Fruit fly (Drosophila melanogaster) whole organism, embryonic: ENCODE results near the gene GlyRS.
A peak's percentile ranks its signal among the peaks of the same experiment; 100 is the strongest.

Experiments
- CG10462 ChIP-seq: fragments of 200-800 bp; sonication (Bioruptor generic); optimal IDR thresholded peaks from 2 replicates; lab custom pipeline; 2016; ENCODE audit warnings: missing biosample characterization, missing genetic modification characterization
- CG10654 ChIP-seq: fragments of 200-800 bp; sonication (Bioruptor generic); optimal IDR thresholded peaks from 2 replicates; lab custom pipeline; 2016; ENCODE audit warnings: missing biosample characterization, missing genetic modification characterization
- CG11723 ChIP-seq: fragments of 200-800 bp; sonication (Bioruptor generic); optimal IDR thresholded peaks from 2 replicates; lab custom pipeline; 2017; ENCODE audit warnings: missing biosample characterization, mild to moderate bottlenecking, missing genetic modification characterization
- CG12155 ChIP-seq: fragments of 200-800 bp; sonication (Bioruptor generic); optimal IDR thresholded peaks from 3 replicates; lab custom pipeline; 2016; ENCODE audit warnings: missing biosample characterization, missing genetic modification characterization
- CG12391 ChIP-seq: fragments of 200-800 bp; sonication (Bioruptor generic); optimal IDR thresholded peaks from 3 replicates; lab custom pipeline; 2018; ENCODE audit warnings: missing biosample characterization, mild to moderate bottlenecking, missing genetic modification characterization, moderate library complexity
- CG13624 ChIP-seq: fragments of 200-800 bp; sonication (Bioruptor generic); optimal IDR thresholded peaks from 2 replicates; lab custom pipeline; 2016; ENCODE audit warnings: missing biosample characterization, missing genetic modification characterization
- CG13775 ChIP-seq: fragments of 200-800 bp; sonication (Bioruptor generic); optimal IDR thresholded peaks from 3 replicates; lab custom pipeline; 2017; ENCODE audit warnings: missing biosample characterization, mild to moderate bottlenecking, missing genetic modification characterization
- CG17361 ChIP-seq: fragments of 200-800 bp; sonication (Bioruptor generic); IDR thresholded peaks from 3 replicates; pipeline ENCODE4 v1.3.6; 2022; ENCODE audit warnings: missing biosample characterization, missing genetic modification characterization
- CG18262 ChIP-seq: fragments of 200-800 bp; optimal IDR thresholded peaks from 3 replicates; lab custom pipeline; 2019; ENCODE audit warnings: missing biosample characterization, mild to moderate bottlenecking, missing genetic modification characterization, moderate library complexity
- CG18476 ChIP-seq: fragments of 200-800 bp; sonication (Bioruptor generic); optimal IDR thresholded peaks from 2 replicates; lab custom pipeline; 2016; ENCODE audit warnings: missing biosample characterization, mild to moderate bottlenecking, missing genetic modification characterization
- CG2116 ChIP-seq: fragments of 200-800 bp; sonication (Bioruptor generic); optimal IDR thresholded peaks from 3 replicates; lab custom pipeline; 2018; ENCODE audit warnings: missing biosample characterization, mild to moderate bottlenecking, missing genetic modification characterization
- CG2712 ChIP-seq: fragments of 200-800 bp; optimal IDR thresholded peaks from 3 replicates; lab custom pipeline; 2019; ENCODE audit warnings: missing biosample characterization, mild to moderate bottlenecking, missing genetic modification characterization, moderate library complexity
- CG3281 ChIP-seq: fragments of 200-800 bp; sonication (Bioruptor generic); optimal IDR thresholded peaks from 3 replicates; lab custom pipeline; 2017; ENCODE audit warnings: missing biosample characterization, mild to moderate bottlenecking, missing genetic modification characterization
- CG3407 ChIP-seq: fragments of 200-800 bp; sonication (Bioruptor generic); optimal IDR thresholded peaks from 2 replicates; lab custom pipeline; 2018; ENCODE audit warnings: missing biosample characterization, mild to moderate bottlenecking, missing genetic modification characterization
- CG42726 ChIP-seq: fragments of 200-800 bp; sonication (Bioruptor generic); IDR thresholded peaks from 2 replicates; pipeline ENCODE4 v1.3.6; 2022; ENCODE audit warnings: missing biosample characterization, missing genetic modification characterization; ENCODE audit not compliant: partially characterized antibody
- CG5245 ChIP-seq: fragments of 200-800 bp; sonication (Bioruptor generic); optimal IDR thresholded peaks from 3 replicates; lab custom pipeline; 2016; ENCODE audit warnings: missing biosample characterization, missing genetic modification characterization
- CG6272 ChIP-seq: fragments of 200-800 bp; sonication (Bioruptor generic); IDR thresholded peaks from 2 replicates; pipeline ENCODE4 v1.3.6; 2022; ENCODE audit warnings: missing biosample characterization, missing genetic modification characterization
- CG6689 ChIP-seq: fragments of 200-800 bp; sonication (Bioruptor generic); IDR thresholded peaks from 2 replicates; pipeline ENCODE4 v1.3.6; 2022; ENCODE audit warnings: missing biosample characterization, missing genetic modification characterization
- CG8290 ChIP-seq, 3 experiments: fragments of 200-800 bp; sonication (Bioruptor generic); optimal IDR thresholded peaks; 2 replicates each; lab custom pipeline; 2016 to 2019; ENCODE audit warnings: missing biosample characterization in 3 of 3, missing genetic modification characterization in 3 of 3, mild to moderate bottlenecking in 2 of 3, moderate library complexity in 1 of 3
- CG8359 ChIP-seq: fragments of 200-800 bp; sonication (Bioruptor generic); optimal IDR thresholded peaks from 2 replicates; lab custom pipeline; 2017; ENCODE audit warnings: missing biosample characterization, mild to moderate bottlenecking, missing genetic modification characterization, borderline replicate concordance
- CTCF ChIP-seq: fragments of 200-800 bp; sonication (Bioruptor generic); optimal IDR thresholded peaks from 2 replicates; lab custom pipeline; 2017; ENCODE audit warnings: missing biosample characterization, mild to moderate bottlenecking, missing genetic modification characterization, moderate library complexity
- Fer1 ChIP-seq: fragments of 200-800 bp; sonication (Bioruptor generic); optimal IDR thresholded peaks from 2 replicates; lab custom pipeline; 2017; ENCODE audit warnings: missing biosample characterization, mild to moderate bottlenecking, missing genetic modification characterization
- GATAe ChIP-seq: fragments of 200-800 bp; sonication (Bioruptor generic); conservative IDR thresholded peaks from 2 replicates; pipeline ENCODE4 v1.3.6; 2022; ENCODE audit warnings: missing biosample characterization, missing genetic modification characterization
- Gsc ChIP-seq: fragments of 200-800 bp; sonication (Bioruptor generic); IDR thresholded peaks from 2 replicates; pipeline ENCODE4 v1.3.6; 2022; ENCODE audit warnings: missing biosample characterization, missing genetic modification characterization
- HLH3B ChIP-seq: fragments of 200-800 bp; sonication (Bioruptor generic); IDR thresholded peaks from 2 replicates; pipeline ENCODE4 v1.3.6; 2022; ENCODE audit warnings: missing biosample characterization, missing genetic modification characterization
- Hsf ChIP-seq: fragments of 200-800 bp; sonication (Bioruptor generic); optimal IDR thresholded peaks from 3 replicates; lab custom pipeline; 2016; ENCODE audit warnings: missing biosample characterization, missing genetic modification characterization
- MESR4 ChIP-seq: fragments of 200-800 bp; sonication (Bioruptor generic); optimal IDR thresholded peaks from 2 replicates; lab custom pipeline; 2018; ENCODE audit warnings: missing biosample characterization, mild to moderate bottlenecking, missing genetic modification characterization, moderate library complexity
- Mad ChIP-seq: fragments of 200-800 bp; sonication (Bioruptor generic); optimal IDR thresholded peaks from 2 replicates; lab custom pipeline; 2016; ENCODE audit warnings: missing biosample characterization, missing genetic modification characterization
- Max ChIP-seq: fragments of 200-800 bp; sonication (Bioruptor generic); optimal IDR thresholded peaks from 2 replicates; lab custom pipeline; 2016; ENCODE audit warnings: missing biosample characterization, mild to moderate bottlenecking, missing genetic modification characterization
- Myb ChIP-seq: fragments of 200-800 bp; sonication (Bioruptor generic); optimal IDR thresholded peaks from 2 replicates; lab custom pipeline; 2016; ENCODE audit warnings: missing biosample characterization, missing genetic modification characterization
- Ptx1 ChIP-seq: fragments of 200-800 bp; sonication (Bioruptor generic); IDR thresholded peaks from 2 replicates; pipeline ENCODE4 v1.3.6; 2022; ENCODE audit warnings: missing biosample characterization, missing genetic modification characterization
- Sox100B ChIP-seq: fragments of 200-800 bp; sonication (Bioruptor generic); optimal IDR thresholded peaks from 3 replicates; lab custom pipeline; 2018; ENCODE audit warnings: missing biosample characterization, mild to moderate bottlenecking, missing genetic modification characterization
- Sox102F ChIP-seq: fragments of 200-800 bp; sonication (Bioruptor generic); optimal IDR thresholded peaks from 2 replicates; lab custom pipeline; 2018; ENCODE audit warnings: missing biosample characterization, mild to moderate bottlenecking, missing genetic modification characterization, moderate library complexity
- Usf ChIP-seq: fragments of 200-800 bp; sonication (Bioruptor generic); optimal IDR thresholded peaks from 2 replicates; lab custom pipeline; 2017; ENCODE audit warnings: missing genotype, missing biosample characterization, missing genetic modification characterization
- Xbp1 ChIP-seq: fragments of 200-800 bp; sonication (Bioruptor generic); optimal IDR thresholded peaks from 3 replicates; lab custom pipeline; 2016; ENCODE audit warnings: missing biosample characterization, mild to moderate bottlenecking, missing genetic modification characterization
- cas ChIP-seq: fragments of 200-800 bp; sonication (Bioruptor generic); IDR thresholded peaks from 2 replicates; pipeline ENCODE4 v1.3.6; 2022; ENCODE audit warnings: missing biosample characterization, missing genetic modification characterization
- esg ChIP-seq: fragments of 200-800 bp; sonication (Bioruptor generic); conservative IDR thresholded peaks from 2 replicates; pipeline ENCODE4 v1.3.6; 2022; ENCODE audit warnings: missing biosample characterization, missing genetic modification characterization
- eyg ChIP-seq: fragments of 200-800 bp; sonication (Bioruptor generic); optimal IDR thresholded peaks from 3 replicates; lab custom pipeline; 2016; ENCODE audit warnings: missing biosample characterization, missing genetic modification characterization
- ftz-f1 ChIP-seq: fragments of 200-800 bp; sonication (Bioruptor generic); optimal IDR thresholded peaks from 2 replicates; lab custom pipeline; 2016; ENCODE audit warnings: missing biosample characterization, missing genetic modification characterization
- gce ChIP-seq: fragments of 200-800 bp; sonication (Bioruptor generic); IDR thresholded peaks from 3 replicates; pipeline ENCODE4 v1.3.6; 2022; ENCODE audit warnings: missing biosample characterization, missing genetic modification characterization
- gsb ChIP-seq: fragments of 200-800 bp; sonication (Bioruptor generic); IDR thresholded peaks from 2 replicates; pipeline ENCODE4 v1.3.6; 2022; ENCODE audit warnings: missing biosample characterization, missing genetic modification characterization
- ind ChIP-seq: fragments of 200-800 bp; sonication (Bioruptor generic); optimal IDR thresholded peaks from 3 replicates; lab custom pipeline; 2016; ENCODE audit warnings: missing biosample characterization, missing genetic modification characterization
- ken ChIP-seq: fragments of 200-800 bp; sonication (Bioruptor generic); IDR thresholded peaks from 3 replicates; pipeline ENCODE4 v1.3.6; 2022; ENCODE audit warnings: missing biosample characterization, missing genetic modification characterization
- kni ChIP-seq: fragments of 200-800 bp; sonication (Bioruptor generic); optimal IDR thresholded peaks from 3 replicates; lab custom pipeline; 2017; ENCODE audit warnings: mild to moderate bottlenecking, missing biosample characterization, missing genetic modification reagents, missing genetic modification characterization
- nerfin-1 ChIP-seq: fragments of 200-800 bp; sonication (Bioruptor generic); optimal IDR thresholded peaks from 3 replicates; lab custom pipeline; 2019; ENCODE audit warnings: missing biosample characterization, mild to moderate bottlenecking, missing genetic modification characterization, moderate library complexity
- otp ChIP-seq: fragments of 200-800 bp; sonication (Bioruptor generic); IDR thresholded peaks from 3 replicates; pipeline ENCODE4, ENCODE4 v1.3.6; 2022; ENCODE audit warnings: missing biosample characterization, missing genetic modification characterization
- pnt ChIP-seq: fragments of 200-800 bp; sonication (Bioruptor generic); optimal IDR thresholded peaks from 3 replicates; lab custom pipeline; 2016; ENCODE audit warnings: missing biosample characterization, missing genetic modification characterization
- ssp ChIP-seq: fragments of 200-800 bp; sonication (Bioruptor generic); IDR thresholded peaks from 2 replicates; pipeline ENCODE4 v1.3.6; 2022; ENCODE audit warnings: missing biosample characterization, missing genetic modification characterization
- tio ChIP-seq: fragments of 200-800 bp; sonication (Bioruptor generic); optimal IDR thresholded peaks from 2 replicates; lab custom pipeline; 2017; ENCODE audit warnings: missing biosample characterization, missing genetic modification characterization, inconsistent platforms
- twi ChIP-seq: fragments of 200-800 bp; optimal IDR thresholded peaks from 2 replicates; lab custom pipeline; 2019; ENCODE audit warnings: missing biosample characterization, mild to moderate bottlenecking, missing genetic modification characterization, moderate library complexity
- yki ChIP-seq: fragments of >200 bp; optimal IDR thresholded peaks from 3 replicates; lab custom pipeline; 2018

The GlyRS gene

DNA sequence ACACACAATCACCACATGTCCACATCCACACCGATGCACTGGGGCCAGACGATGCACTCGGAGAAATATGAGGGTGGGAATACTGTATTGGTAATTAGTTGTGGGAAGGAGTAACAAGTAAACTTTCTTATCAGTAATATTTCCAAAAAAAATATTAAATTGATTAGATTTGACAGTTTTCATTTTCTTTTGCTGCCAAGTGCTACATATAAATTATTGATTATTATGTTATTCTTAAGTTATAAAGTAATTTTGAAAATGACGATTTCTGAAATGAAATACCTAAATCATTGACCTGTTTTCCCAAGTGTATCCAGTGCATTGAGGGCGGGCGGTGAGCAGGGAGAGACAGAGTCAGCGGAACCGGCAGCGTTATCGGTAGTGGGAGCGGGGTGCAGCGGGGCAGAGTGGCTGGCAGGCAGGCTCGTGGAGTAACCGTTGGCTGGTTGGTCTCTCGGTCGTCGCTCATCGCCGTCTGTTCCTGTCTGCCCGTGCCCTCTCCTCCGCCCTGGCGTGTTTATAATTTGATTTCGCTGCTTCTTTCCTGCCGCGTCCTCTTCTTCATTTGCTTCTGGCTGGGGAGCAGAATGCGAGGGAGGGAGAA lies 12.9 kb downstream of the GlyRS start (continued):
- peak; percentile 65 for TF ChIP-seq CG12391
- no peak for TF ChIP-seq ken
- 0 out of 2 replicates have a peak, but pooled peaks have one; percentile 16 for TF ChIP-seq ssp
- no peak for TF ChIP-seq MESR4 (GFP tag; lab: Kevin White, UChicago)
- TF ChIP-seq kni (GFP tag; lab: Kevin White, UChicago): peak; percentile 13
- no peak for TF ChIP-seq CG10462 (GFP tag; lab: Kevin White, UChicago)
- TF ChIP-seq Mad (GFP tag; lab: Kevin White, UChicago): no peak
- no peak for TF ChIP-seq Fer1 (GFP tag; lab: Kevin White, UChicago)
- TF ChIP-seq CG17361 (GFP tag; lab: Robert Waterston, UW): peak; percentile 89
- peak; percentile 8 for TF ChIP-seq pnt (GFP tag; lab: Kevin White, UChicago)
- TF ChIP-seq CG13624 (GFP tag; lab: Kevin White, UChicago): no peak
- peak; percentile 31; the same call in 1 of the 2 replicates for TF ChIP-seq CG6689
- no peak for TF ChIP-seq gce
- peak; percentile 45; the same call in 1 of the 2 replicates for TF ChIP-seq Ptx1 (GFP tag; lab: Robert Waterston, UW)
- TF ChIP-seq CG18476: peak; percentile 11
- peak; percentile 21 for TF ChIP-seq CG8290 (GFP tag; optimal IDR thresholded peaks at IDR 0.05; lab: Kevin White, UChicago)
- TF ChIP-seq CG8290 (tag; optimal IDR thresholded peaks at IDR 0.05; lab: Kevin White, UChicago): no peak
- peak; percentile 25 for TF ChIP-seq CG13775
- peak; percentile 83 for TF ChIP-seq CG2712 (tag; lab: Kevin White, UChicago)
- peak; percentile 9 for TF ChIP-seq CG10654 (GFP tag; lab: Kevin White, UChicago)
- no peak for TF ChIP-seq CG2116
- TF ChIP-seq Myb (GFP tag; lab: Kevin White, UChicago): no peak
- peak; percentile 45 for TF ChIP-seq Xbp1 (GFP tag; lab: Kevin White, UChicago)
- peak; percentile 56 for TF ChIP-seq tio (GFP tag; lab: Kevin White, UChicago)
- TF ChIP-seq CG3407: peak; percentile 52
- TF ChIP-seq CG3281 (GFP tag; lab: Kevin White, UChicago): peak; percentile 44
- peak; percentile 43 for TF ChIP-seq esg
- peak; percentile 86 for TF ChIP-seq CG18262
- peak; percentile 30 for TF ChIP-seq nerfin-1
- peak; percentile 10 for TF ChIP-seq Hsf
- peak; percentile 19 for TF ChIP-seq ind (GFP tag; lab: Kevin White, UChicago)
- TF ChIP-seq twi: peak; percentile 20
- TF ChIP-seq CG42726 (GFP tag; lab: Robert Waterston, UW): no peak
- TF ChIP-seq HLH3B (GFP tag; lab: Robert Waterston, UW): peak; percentile 28; the same call in 1 of the 2 replicates
- no peak for TF ChIP-seq CG6272 (GFP tag; lab: Robert Waterston, UW)
- TF ChIP-seq CG12155 (GFP tag; lab: Kevin White, UChicago): peak; percentile 25
- TF ChIP-seq CG11723 (GFP tag; lab: Kevin White, UChicago): no peak
- TF ChIP-seq Max (GFP tag; lab: Kevin White, UChicago): peak; percentile 14
- no peak for TF ChIP-seq otp (GFP tag; lab: Robert Waterston, UW)
- TF ChIP-seq CTCF (GFP tag; lab: Kevin White, UChicago): peak; percentile 13
- peak; percentile 75 for TF ChIP-seq Sox100B (GFP tag; lab: Kevin White, UChicago)
- TF ChIP-seq eyg (GFP tag; lab: Kevin White, UChicago): no peak
- TF ChIP-seq CG8359: peak; percentile 3
- no peak for TF ChIP-seq gsb (GFP tag; lab: Robert Waterston, UW)
- no peak for TF ChIP-seq cas (GFP tag; lab: Robert Waterston, UW)
- peak; percentile 5 for TF ChIP-seq Usf (GFP tag; lab: Kevin White, UChicago)
- peak; percentile 28 for TF ChIP-seq CG5245 (GFP tag; lab: Kevin White, UChicago)
- no peak for TF ChIP-seq ftz-f1 (GFP tag; lab: Kevin White, UChicago)
- TF ChIP-seq GATAe (GFP tag; lab: Robert Waterston, UW): no peak
- TF ChIP-seq Gsc: no peak
- TF ChIP-seq Sox102F (GFP tag; lab: Kevin White, UChicago): peak; percentile 63
- TF ChIP-seq yki (lab: Kevin White, UChicago): no peak
